Worm (Caenorhabditis elegans) whole organism, L3 larva: Measurements from ENCODE around the gene mrp-5.

Experiments
- R02D3.7 ChIP-seq: fragments of 150-350 bp; optimal IDR thresholded peaks from 2 replicates; lab custom pipeline; 2014; ENCODE audit warnings: missing biosample characterization, missing genetic modification characterization
- ZK546.5 ChIP-seq: sonication (generic microtip); optimal IDR thresholded peaks from 2 replicates; lab custom pipeline; 2017; ENCODE audit warnings: missing biosample characterization, missing genetic modification characterization
- ama-1 ChIP-seq: fragments of 150-350 bp; optimal IDR thresholded peaks from 2 replicates; lab custom pipeline; 2018
- egl-27 ChIP-seq: sonication (generic microtip); optimal IDR thresholded peaks from 4 replicates; lab custom pipeline; 2017; ENCODE audit warnings: missing biosample characterization, missing genetic modification reagents, missing genetic modification characterization
- elt-1 ChIP-seq: fragments of 150-350 bp; optimal IDR thresholded peaks from 2 replicates; lab custom pipeline; 2014; ENCODE audit warnings: missing biosample characterization, missing genetic modification characterization
- lin-15B ChIP-seq: fragments of 150-350 bp; optimal IDR thresholded peaks from 2 replicates; lab custom pipeline; 2014; ENCODE audit warnings: missing biosample characterization, missing genetic modification characterization
- nhr-12 ChIP-seq: fragments of 150-350 bp; optimal IDR thresholded peaks from 2 replicates; lab custom pipeline; 2014; ENCODE audit warnings: missing biosample characterization, missing genetic modification characterization
- nhr-25 ChIP-seq: sonication (generic microtip); optimal IDR thresholded peaks from 2 replicates; lab custom pipeline; 2017; ENCODE audit warnings: missing biosample characterization, missing genetic modification characterization
- tbx-2 ChIP-seq: sonication (generic microtip); optimal IDR thresholded peaks from 2 replicates; lab custom pipeline; 2016; ENCODE audit warnings: mild to moderate bottlenecking, missing genetic modification characterization, missing compliant biosample characterization
- zag-1 ChIP-seq: fragments of 150-350 bp; optimal IDR thresholded peaks from 2 replicates; lab custom pipeline; 2014; ENCODE audit warnings: missing biosample characterization, missing genetic modification characterization

DNA sequence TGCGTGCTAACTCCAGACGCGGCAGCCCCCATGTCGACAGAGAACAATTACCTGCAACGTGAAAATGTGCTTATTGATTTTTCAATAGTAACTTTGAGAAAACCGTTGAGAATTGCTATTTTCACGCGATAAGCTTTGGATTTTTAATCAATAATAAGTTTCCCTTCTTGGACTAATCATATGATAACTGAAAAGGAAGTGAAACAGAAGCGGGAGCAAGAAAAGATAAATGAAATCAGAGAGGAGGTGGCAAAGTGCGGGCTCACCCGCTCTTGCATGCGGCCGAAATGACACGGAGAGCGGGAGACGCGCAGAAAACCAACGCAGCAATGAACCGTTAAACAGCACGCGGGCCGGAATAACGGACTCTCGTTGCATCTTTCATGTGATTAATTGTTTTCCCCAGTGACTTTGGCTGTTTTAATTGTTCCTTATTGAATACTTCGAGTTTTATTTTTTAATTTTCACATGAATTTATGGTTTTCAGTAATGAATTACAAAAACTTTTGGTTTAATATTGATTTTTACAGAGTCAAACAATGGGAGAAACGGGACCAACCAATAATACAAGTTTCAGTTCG lies 24.2 kb upstream of the mrp-5 start, which contains the start of the genes flwr-1 and tbc-1:
- TF ChIP-seq ama-1 (no peak), egl-27 (no peak), elt-1 (no peak), R02D3.7 (tag; lab: Kevin White, UChicago) (no peak), zag-1 (tag; lab: Kevin White, UChicago) (no peak), nhr-12 (no peak), lin-15B (tag; lab: Kevin White, UChicago) (peak; percentile 52), tbx-2 (no peak), nhr-25 (tag; lab: Kevin White, UChicago) (no peak), ZK546.5 (tag; lab: Kevin White, UChicago) (no peak)
